Worm (Caenorhabditis elegans) whole organism, L1 larva: ENCODE measurements around the gene lys-6.

Experiments
- C04F5.9 ChIP-seq: sonication (generic microtip); optimal IDR thresholded peaks from 2 replicates; lab custom pipeline; 2016; ENCODE audit warnings: missing genetic modification characterization, missing compliant biosample characterization
- F16B12.6 ChIP-seq: fragments of 150-350 bp; optimal IDR thresholded peaks from 2 replicates; lab custom pipeline; 2014; ENCODE audit warnings: missing biosample characterization, missing genetic modification characterization
- aha-1 ChIP-seq: fragments of 150-350 bp; optimal IDR thresholded peaks from 2 replicates; lab custom pipeline; 2014; ENCODE audit warnings: missing biosample characterization, missing genetic modification characterization
- alr-1 ChIP-seq: fragments of 200-800 bp; sonication (Bioruptor generic); optimal IDR thresholded peaks from 2 replicates; lab custom pipeline; 2018; ENCODE audit warnings: borderline replicate concordance, mild to moderate bottlenecking, missing genetic modification characterization, missing compliant biosample characterization
- aly-2 ChIP-seq: fragments of 150-350 bp; optimal IDR thresholded peaks from 2 replicates; lab custom pipeline; 2014; ENCODE audit warnings: missing biosample characterization, missing genetic modification characterization
- ceh-82 ChIP-seq, 3 experiments: fragments of 150-350 bp in 1 of 3; sonication (generic microtip) in 2 of 3; optimal IDR thresholded peaks; 2 replicates each; lab custom pipeline; 2014 to 2017; ENCODE audit warnings: missing biosample characterization in 3 of 3, missing genetic modification characterization in 3 of 3
- ceh-90 ChIP-seq: sonication (generic microtip); optimal IDR thresholded peaks from 2 replicates; lab custom pipeline; 2016; ENCODE audit warnings: missing genetic modification characterization, missing compliant biosample characterization
- dpl-1 ChIP-seq, 3 experiments: fragments of 150-350 bp in 2 of 3; sonication (generic microtip) in 1 of 3; optimal IDR thresholded peaks; 2 replicates each; lab custom pipeline; 2014 to 2017; ENCODE audit warnings: missing biosample characterization in 3 of 3, missing genetic modification characterization in 3 of 3, missing genetic modification reagents in 3 of 3
- dsc-1 ChIP-seq: sonication (generic microtip); optimal IDR thresholded peaks from 2 replicates; lab custom pipeline; 2016; ENCODE audit warnings: mild to moderate bottlenecking, missing genetic modification characterization, missing compliant biosample characterization
- efl-3 ChIP-seq: fragments of 200-800 bp; sonication (Bioruptor generic); optimal IDR thresholded peaks from 2 replicates; lab custom pipeline; 2018; ENCODE audit warnings: mild to moderate bottlenecking, missing genetic modification characterization, missing compliant biosample characterization
- egl-13 ChIP-seq: sonication (generic microtip); optimal IDR thresholded peaks from 2 replicates; lab custom pipeline; 2016; ENCODE audit warnings: missing genotype, missing genetic modification reagents, missing genetic modification characterization, missing compliant biosample characterization
- egl-27 ChIP-seq, 2 experiments: fragments of 150-350 bp in 1 of 2; sonication (generic microtip); optimal IDR thresholded peaks; 3 replicates each; lab custom pipeline; 2017 to 2018; ENCODE audit warnings: missing biosample characterization in 2 of 2, missing genetic modification characterization in 2 of 2, missing genetic modification reagents in 2 of 2
- elt-2 ChIP-seq: sonication (generic microtip); optimal IDR thresholded peaks from 2 replicates; lab custom pipeline; 2016; ENCODE audit warnings: missing genetic modification characterization, mild to moderate bottlenecking, inconsistent platforms, missing compliant biosample characterization, missing genetic modification reagents
- elt-3 ChIP-seq, 6 experiments: fragments of 150-350 bp in 1 of 6; sonication (generic microtip); optimal IDR thresholded peaks; 2 replicates each; lab custom pipeline; 2017 to 2018; ENCODE audit warnings: missing biosample characterization in 6 of 6, missing genetic modification characterization in 6 of 6, inconsistent platforms in 1 of 6
- ets-5 ChIP-seq: fragments of 200-800 bp; sonication (Bioruptor generic); IDR thresholded peaks from 2 replicates; pipeline ENCODE4 v1.3.6; 2022; ENCODE audit warnings: missing genetic modification characterization, missing compliant biosample characterization
- fkh-10 ChIP-seq: sonication (generic microtip); optimal IDR thresholded peaks from 2 replicates; lab custom pipeline; 2017; ENCODE audit warnings: missing biosample characterization, missing genetic modification reagents, missing genetic modification characterization
- fkh-8 ChIP-seq: sonication (generic microtip); optimal IDR thresholded peaks from 2 replicates; lab custom pipeline; 2016; ENCODE audit warnings: mild to moderate bottlenecking, missing genetic modification characterization, missing compliant biosample characterization
- fos-1 ChIP-seq: fragments of 150-350 bp; optimal IDR thresholded peaks from 2 replicates; lab custom pipeline; 2014; ENCODE audit warnings: missing biosample characterization, missing genetic modification characterization
- grh-1 ChIP-seq: fragments of 200-800 bp; sonication (Bioruptor generic); IDR thresholded peaks from 2 replicates; pipeline ENCODE4 v1.3.6; 2022; ENCODE audit warnings: missing genetic modification reagents, missing genetic modification characterization, missing compliant biosample characterization
- hlh-4 ChIP-seq: sonication (generic microtip); optimal IDR thresholded peaks from 2 replicates; lab custom pipeline; 2016; ENCODE audit warnings: mild to moderate bottlenecking, missing genetic modification characterization, missing compliant biosample characterization
- jun-1 ChIP-seq: fragments of 150-350 bp; optimal IDR thresholded peaks from 2 replicates; lab custom pipeline; 2014; ENCODE audit warnings: missing biosample characterization, missing genetic modification reagents, missing genetic modification characterization
- lin-14 ChIP-seq: fragments of 200-800 bp; sonication (Bioruptor generic); optimal IDR thresholded peaks from 2 replicates; lab custom pipeline; 2018; ENCODE audit warnings: mild to moderate bottlenecking, missing genetic modification characterization, moderate library complexity, missing compliant biosample characterization
- lir-3 ChIP-seq: sonication (generic microtip); optimal IDR thresholded peaks from 2 replicates; lab custom pipeline; 2016; ENCODE audit warnings: mild to moderate bottlenecking, missing genetic modification characterization, moderate library complexity, missing compliant biosample characterization; ENCODE audit not compliant: poor library complexity
- mdl-1 ChIP-seq, 2 experiments: fragments of 150-350 bp; optimal IDR thresholded peaks; 2 replicates each; lab custom pipeline; 2014 to 2017; ENCODE audit warnings: missing biosample characterization in 2 of 2, missing genetic modification characterization in 2 of 2, inconsistent platforms in 1 of 2
- mef-2 ChIP-seq: fragments of 150-350 bp; optimal IDR thresholded peaks from 2 replicates; lab custom pipeline; 2014; ENCODE audit warnings: missing biosample characterization, missing genetic modification characterization
- mep-1 ChIP-seq: fragments of 150-350 bp; optimal IDR thresholded peaks from 2 replicates; lab custom pipeline; 2014; ENCODE audit warnings: missing biosample characterization, missing genetic modification characterization
- nhr-11 ChIP-seq: fragments of 150-350 bp; optimal IDR thresholded peaks from 2 replicates; lab custom pipeline; 2014; ENCODE audit warnings: missing biosample characterization, missing genetic modification characterization
- nhr-12 ChIP-seq: sonication (generic microtip); optimal IDR thresholded peaks from 2 replicates; lab custom pipeline; 2017; ENCODE audit warnings: missing biosample characterization, missing genetic modification characterization
- nhr-19 ChIP-seq: fragments of 200-800 bp; sonication (Bioruptor generic); conservative IDR thresholded peaks from 2 replicates; pipeline ENCODE4 v1.3.6; 2022; ENCODE audit warnings: missing genetic modification characterization, missing compliant biosample characterization
- nhr-20 ChIP-seq: sonication (generic microtip); optimal IDR thresholded peaks from 2 replicates; lab custom pipeline; 2016; ENCODE audit warnings: mild to moderate bottlenecking, missing genetic modification characterization, missing compliant biosample characterization
- nhr-28 ChIP-seq: fragments of 150-350 bp; optimal IDR thresholded peaks from 2 replicates; lab custom pipeline; 2014; ENCODE audit warnings: missing biosample characterization, missing genetic modification characterization
- nhr-71 ChIP-seq: sonication (generic microtip); optimal IDR thresholded peaks from 2 replicates; lab custom pipeline; 2016; ENCODE audit warnings: mild to moderate bottlenecking, missing genetic modification characterization, moderate library complexity, missing compliant biosample characterization
- nhr-77 ChIP-seq: fragments of 150-350 bp; optimal IDR thresholded peaks from 2 replicates; lab custom pipeline; 2014; ENCODE audit warnings: missing biosample characterization, missing genetic modification characterization
- nhr-84 ChIP-seq: sonication (generic microtip); optimal IDR thresholded peaks from 2 replicates; lab custom pipeline; 2017; ENCODE audit warnings: missing biosample characterization, missing genetic modification characterization
- nhr-85 ChIP-seq: sonication (generic microtip); peaks from one replicate; lab custom pipeline; 2016; ENCODE audit warnings: missing genetic modification characterization, inconsistent platforms, missing compliant biosample characterization
- pag-3 ChIP-seq: sonication (generic microtip); optimal IDR thresholded peaks from 2 replicates; lab custom pipeline; 2017; ENCODE audit warnings: missing genetic modification characterization, mild to moderate bottlenecking, missing compliant biosample characterization, antibody characterized with exemption, borderline replicate concordance; ENCODE audit not compliant: insufficient read depth
- pax-3 ChIP-seq: fragments of 200-800 bp; sonication (Bioruptor generic); optimal IDR thresholded peaks from 2 replicates; lab custom pipeline; 2018; ENCODE audit warnings: mild to moderate bottlenecking, missing genetic modification characterization, moderate library complexity, missing compliant biosample characterization
- pqm-1 ChIP-seq: sonication (generic microtip); optimal IDR thresholded peaks from 3 replicates; lab custom pipeline; 2017; ENCODE audit warnings: missing biosample characterization, missing genetic modification characterization
- snpc-4 ChIP-seq: fragments of 150-350 bp; optimal IDR thresholded peaks from 2 replicates; lab custom pipeline; 2014; ENCODE audit warnings: missing biosample characterization, missing genetic modification characterization
- snu-23 ChIP-seq: sonication (generic microtip); optimal IDR thresholded peaks from 2 replicates; lab custom pipeline; 2016; ENCODE audit warnings: missing genetic modification characterization, missing compliant biosample characterization
- sptf-1 ChIP-seq: fragments of 150-350 bp; optimal IDR thresholded peaks from 2 replicates; lab custom pipeline; 2014; ENCODE audit warnings: missing biosample characterization, missing genetic modification characterization
- sup-37 ChIP-seq: fragments of 200-800 bp; sonication (Bioruptor generic); optimal IDR thresholded peaks from 2 replicates; lab custom pipeline; 2018; ENCODE audit warnings: mild to moderate bottlenecking, missing genetic modification characterization, missing compliant biosample characterization
- swsn-7 ChIP-seq: sonication (generic microtip); optimal IDR thresholded peaks from 2 replicates; lab custom pipeline; 2016; ENCODE audit warnings: missing genetic modification characterization, missing compliant biosample characterization
- tlp-1 ChIP-seq: fragments of 150-350 bp; optimal IDR thresholded peaks from 2 replicates; lab custom pipeline; 2014; ENCODE audit warnings: missing biosample characterization, missing genetic modification characterization
- unc-30 ChIP-seq: sonication (generic microtip); optimal IDR thresholded peaks from 2 replicates; lab custom pipeline; 2017; ENCODE audit warnings: missing biosample characterization, missing genetic modification characterization
- xbp-1 ChIP-seq: sonication (generic microtip); optimal IDR thresholded peaks from 2 replicates; lab custom pipeline; 2016; ENCODE audit warnings: missing genetic modification characterization, missing compliant biosample characterization
- zag-1 ChIP-seq: fragments of 150-350 bp; optimal IDR thresholded peaks from 2 replicates; lab custom pipeline; 2014; ENCODE audit warnings: missing biosample characterization, missing genetic modification characterization
- zip-4 ChIP-seq: fragments of 200-800 bp; sonication (Bioruptor generic); optimal IDR thresholded peaks from 2 replicates; lab custom pipeline; 2018; ENCODE audit warnings: mild to moderate bottlenecking, missing genetic modification characterization, moderate library complexity, missing compliant biosample characterization
- ztf-4 ChIP-seq: fragments of 150-350 bp; optimal IDR thresholded peaks from 2 replicates; lab custom pipeline; 2014; ENCODE audit warnings: missing biosample characterization, missing genetic modification characterization

The lys-6 gene

ce11 chrIV:11601721-11602405, 25.9 kb downstream of the lys-6 start (continued):
- TF ChIP-seq efl-3 (GFP tag; lab: Kevin White, UChicago) (no peak), lir-3 (tag; lab: Kevin White, UChicago) (no peak), egl-27 (tag; optimal IDR thresholded peaks at IDR 0.05; lab: Kevin White, UChicago) (no peak), pqm-1 (no peak), mdl-1 (tag; optimal IDR thresholded peaks at IDR 0.05; lab: Kevin White, UChicago) (peak in 1 of 2 experiments; percentile 60), ztf-4 (tag; lab: Kevin White, UChicago) (no peak), nhr-12 (tag; lab: Kevin White, UChicago) (no peak), sup-37 (no peak), C04F5.9 (peak; percentile 72), fkh-10 (GFP tag; lab: Kevin White, UChicago) (no peak), hlh-4 (tag; lab: Kevin White, UChicago) (no peak), ceh-82 (tag; optimal IDR thresholded peaks at IDR 0.05; lab: Kevin White, UChicago) (peak; percentile 24 to 86 (median 63)), pag-3 (no peak), fkh-8 (tag; lab: Kevin White, UChicago) (peak; percentile 72), nhr-28 (tag; lab: Kevin White, UChicago) (no peak), sptf-1 (tag; lab: Kevin White, UChicago) (no peak), dsc-1 (tag; lab: Kevin White, UChicago) (peak; percentile 46), mep-1 (peak; percentile 63), nhr-11 (tag; lab: Kevin White, UChicago) (no peak), aly-2 (tag; lab: Kevin White, UChicago) (peak; percentile 3), snu-23 (GFP tag; lab: Kevin White, UChicago) (peak; percentile 82), egl-13 (peak; percentile 11), ets-5 (no peak), grh-1 (GFP tag; lab: Robert Waterston, UW) (peak; percentile 48), zip-4 (GFP tag; lab: Kevin White, UChicago) (no peak), aha-1 (no peak), F16B12.6 (peak; percentile 22), nhr-71 (tag; lab: Kevin White, UChicago) (peak; percentile 82), alr-1 (tag; lab: Kevin White, UChicago) (no peak), nhr-20 (peak; percentile 73), snpc-4 (tag; lab: Kevin White, UChicago) (peak; percentile 52), jun-1 (peak; percentile 50), pax-3 (tag; lab: Kevin White, UChicago) (no peak), nhr-77 (tag; lab: Kevin White, UChicago) (peak; percentile 31), xbp-1 (tag; lab: Kevin White, UChicago) (peak; percentile 67), nhr-19 (GFP tag; lab: Robert Waterston, UW) (peak; percentile 72), elt-3 (tag; optimal IDR thresholded peaks at IDR 0.05; lab: Kevin White, UChicago) (peak in 1 of 6 experiments; percentile 52), unc-30 (tag; lab: Kevin White, UChicago) (no peak), tlp-1 (tag; lab: Kevin White, UChicago) (no peak), nhr-84 (tag; lab: Kevin White, UChicago) (no peak), nhr-85 (tag; lab: Kevin White, UChicago) (peak; percentile 92), elt-2 (tag; lab: Kevin White, UChicago) (no peak), ceh-90 (tag; lab: Kevin White, UChicago) (no peak), dpl-1 (GFP tag; optimal IDR thresholded peaks at IDR 0.05; lab: Kevin White, UChicago) (peak; percentile 57 to 72 (median 66)), mef-2 (peak; percentile 6), lin-14 (GFP tag; lab: Kevin White, UChicago) (peak; percentile 72), swsn-7 (tag; lab: Kevin White, UChicago) (peak; percentile 75), zag-1 (peak; percentile 25), fos-1 (tag; lab: Kevin White, UChicago) (peak; percentile 23)
